Worm (Caenorhabditis elegans): ENCODE data around the gene srh-241.

- no peak for TF ChIP-seq him-1 (tag; optimal IDR thresholded peaks at IDR 0.05)
- no peak for TF ChIP-seq dao-5 (tag; optimal IDR thresholded peaks at IDR 0.05)
These were observed 13.9 kb downstream of the srh-241 start, which contains the start of gene srj-57 for ce11 chrV:2855473-2855872.

Data from whole organism, L4/young adult.